Worm (Caenorhabditis elegans): Measurements from ENCODE around the gene C39D10.11.

C39D10.11 gene

ce11 chrX:7902976-7903375 lies at the start of gene C39D10.11:
Gene C39D10.11, plus strand, starts transcription at chrX:7903276.
- no peak for TF ChIP-seq aly-2 (tag; optimal IDR thresholded peaks at IDR 0.05)
- TF ChIP-seq lsy-12 (tag; optimal IDR thresholded peaks at IDR 0.05) = no peak
- TF ChIP-seq hmg-11 (tag; optimal IDR thresholded peaks at IDR 0.05) = no peak
- TF ChIP-seq zag-1 (tag; optimal IDR thresholded peaks at IDR 0.05) = no peak

ce11 chrX:7866493-7866892 lies 36.6 kb upstream of the C39D10.11 start:
- no peak for TF ChIP-seq eor-1 (tag; optimal IDR thresholded peaks at IDR 0.05)
- no peak for TF ChIP-seq nhr-11 (tag; optimal IDR thresholded peaks at IDR 0.05)
- no peak for TF ChIP-seq R02D3.7 (tag; optimal IDR thresholded peaks at IDR 0.05)
- TF ChIP-seq egl-5 (tag; optimal IDR thresholded peaks at IDR 0.05) = peak; percentile 10
- no peak for TF ChIP-seq aly-2 (tag; optimal IDR thresholded peaks at IDR 0.05)
- no peak for TF ChIP-seq fkh-10 (GFP tag; optimal IDR thresholded peaks at IDR 0.05)
- peak; percentile 27 for TF ChIP-seq nfya-1 (tag; optimal IDR thresholded peaks at IDR 0.05; ENCODE audit: insufficient read depth)
- no peak for TF ChIP-seq ztf-4 (tag; optimal IDR thresholded peaks at IDR 0.05)
- no peak for TF ChIP-seq tbx-2 (tag; optimal IDR thresholded peaks at IDR 0.05)
- no peak for TF ChIP-seq ceh-28 (tag; optimal IDR thresholded peaks at IDR 0.05)
- no peak for TF ChIP-seq nhr-25 (tag; optimal IDR thresholded peaks at IDR 0.05)
- TF ChIP-seq ceh-9 (tag; optimal IDR thresholded peaks at IDR 0.05) = no peak
- no peak for TF ChIP-seq elt-2 (tag; optimal IDR thresholded peaks at IDR 0.05)
- TF ChIP-seq lin-39 (tag; optimal IDR thresholded peaks at IDR 0.05) = no peak
- no peak for TF ChIP-seq ztf-11 (tag; optimal IDR thresholded peaks at IDR 0.05)
- no peak for TF ChIP-seq ZK546.5 (tag; optimal IDR thresholded peaks at IDR 0.05)
- no peak for TF ChIP-seq nhr-23 (tag; optimal IDR thresholded peaks at IDR 0.05)

ce11 chrX:7867307-7867706 lies 35.8 kb upstream of the C39D10.11 start:
- TF ChIP-seq aly-2 (tag; optimal IDR thresholded peaks at IDR 0.05) (no peak), ZK546.5 (tag; optimal IDR thresholded peaks at IDR 0.05) (no peak)

- no peak for TF ChIP-seq ztf-11 (tag; optimal IDR thresholded peaks at IDR 0.05)
- TF ChIP-seq elt-3 (tag; optimal IDR thresholded peaks at IDR 0.05) = no peak
- TF ChIP-seq jun-1 (tag; optimal IDR thresholded peaks at IDR 0.05) = no peak
- no peak for TF ChIP-seq ceh-28 (tag; optimal IDR thresholded peaks at IDR 0.05)
- no peak for TF ChIP-seq daf-12 (tag; optimal IDR thresholded peaks at IDR 0.05)
- peak; percentile 22 for TF ChIP-seq lin-39 (tag; optimal IDR thresholded peaks at IDR 0.05)
Observed at ce11 chrX:7873350-7873749, 29.7 kb upstream of the C39D10.11 start.

ce11 chrX:7875854-7876253 lies 27.2 kb upstream of the C39D10.11 start, which contains the start of gene cca-1:
Gene cca-1, minus strand, starts transcription at chrX:7875954.
- TF ChIP-seq nhr-237 (tag; optimal IDR thresholded peaks at IDR 0.05) = no peak
- no peak for TF ChIP-seq nhr-43 (tag; optimal IDR thresholded peaks at IDR 0.05; ENCODE audit: poor library complexity, severe bottlenecking)
- TF ChIP-seq zag-1 (tag; optimal IDR thresholded peaks at IDR 0.05) = no peak
- TF ChIP-seq nhr-28 (tag; optimal IDR thresholded peaks at IDR 0.05) = no peak

- TF ChIP-seq nhr-43 (tag; optimal IDR thresholded peaks at IDR 0.05; ENCODE audit: poor library complexity, severe bottlenecking) = no peak
- no peak for TF ChIP-seq ZK546.5 (tag; optimal IDR thresholded peaks at IDR 0.05)
- TF ChIP-seq nhr-25 (tag; optimal IDR thresholded peaks at IDR 0.05) = no peak
- TF ChIP-seq lin-39 (tag; optimal IDR thresholded peaks at IDR 0.05) = no peak
- TF ChIP-seq daf-12 (tag; optimal IDR thresholded peaks at IDR 0.05) = no peak
- no peak for TF ChIP-seq ceh-16 (tag; optimal IDR thresholded peaks at IDR 0.05)
- no peak for TF ChIP-seq nhr-12 (tag; optimal IDR thresholded peaks at IDR 0.05)
- TF ChIP-seq ztf-11 (tag; optimal IDR thresholded peaks at IDR 0.05) = no peak
- peak; percentile 48 for TF ChIP-seq elt-1 (tag; optimal IDR thresholded peaks at IDR 0.05)
- no peak for TF ChIP-seq skn-1 (tag; optimal IDR thresholded peaks at IDR 0.05)
- peak; percentile 53 for TF ChIP-seq ceh-28 (tag; optimal IDR thresholded peaks at IDR 0.05)
- no peak for TF ChIP-seq snpc-4 (tag; optimal IDR thresholded peaks at IDR 0.05)
- no peak for TF ChIP-seq egl-5 (tag; optimal IDR thresholded peaks at IDR 0.05)
- TF ChIP-seq elt-3 (tag; optimal IDR thresholded peaks at IDR 0.05) = peak in 1 of 3 experiments; percentile 6
- TF ChIP-seq nhr-11 (tag; optimal IDR thresholded peaks at IDR 0.05) = no peak
- no peak for TF ChIP-seq lsy-12 (tag; optimal IDR thresholded peaks at IDR 0.05)
- no peak for TF ChIP-seq hmg-11 (tag; optimal IDR thresholded peaks at IDR 0.05)
- no peak for TF ChIP-seq jun-1 (tag; optimal IDR thresholded peaks at IDR 0.05)
- no peak for TF ChIP-seq fos-1 (tag; optimal IDR thresholded peaks at IDR 0.05)
- TF ChIP-seq nhr-23 (tag; optimal IDR thresholded peaks at IDR 0.05) = no peak
- no peak for TF ChIP-seq nfya-1 (tag; optimal IDR thresholded peaks at IDR 0.05; ENCODE audit: insufficient read depth)
- no peak for TF ChIP-seq unc-62 (GFP tag; optimal IDR thresholded peaks at IDR 0.05)
- no peak for TF ChIP-seq eor-1 (tag; optimal IDR thresholded peaks at IDR 0.05)
- TF ChIP-seq nhr-77 (tag; optimal IDR thresholded peaks at IDR 0.05) = no peak
- no peak for TF ChIP-seq nhr-237 (tag; optimal IDR thresholded peaks at IDR 0.05)
- no peak for TF ChIP-seq ceh-82 (tag; optimal IDR thresholded peaks at IDR 0.05)
- no peak for TF ChIP-seq pqm-1 (tag; optimal IDR thresholded peaks at IDR 0.05)
Observed at ce11 chrX:7880848-7881247, 22.2 kb upstream of the C39D10.11 start, which contains the start of gene C39D10.8. Gene C39D10.8, minus strand, starts transcription at chrX:7880948.

Measured in whole organism, L3 larva.